Worm (Caenorhabditis elegans) whole organism, L1 larva: Measurements from ENCODE around the gene C06B3.6.

Source experiments
- F16B12.6 ChIP-seq: fragments of 150-350 bp; optimal IDR thresholded peaks from 2 replicates; lab custom pipeline; 2014; ENCODE audit warnings: missing biosample characterization, missing genetic modification characterization
- ces-1 ChIP-seq: fragments of 150-350 bp; optimal IDR thresholded peaks from 2 replicates; lab custom pipeline; 2014; ENCODE audit warnings: missing biosample characterization, missing genetic modification reagents, missing genetic modification characterization
- fos-1 ChIP-seq: fragments of 150-350 bp; optimal IDR thresholded peaks from 2 replicates; lab custom pipeline; 2014; ENCODE audit warnings: missing biosample characterization, missing genetic modification characterization
- grh-1 ChIP-seq: fragments of 200-800 bp; sonication (Bioruptor generic); IDR thresholded peaks from 2 replicates; pipeline ENCODE4 v1.3.6; 2022; ENCODE audit warnings: missing genetic modification reagents, missing genetic modification characterization, missing compliant biosample characterization
- lin-15B ChIP-seq: fragments of 150-350 bp; sonication (generic microtip); optimal IDR thresholded peaks from 3 replicates; lab custom pipeline; 2014; ENCODE audit warnings: missing biosample characterization, missing genetic modification characterization
- mep-1 ChIP-seq: fragments of 150-350 bp; optimal IDR thresholded peaks from 2 replicates; lab custom pipeline; 2014; ENCODE audit warnings: missing biosample characterization, missing genetic modification characterization
- skn-1 ChIP-seq: fragments of 150-350 bp; optimal IDR thresholded peaks from 2 replicates; lab custom pipeline; 2014; ENCODE audit warnings: missing biosample characterization, missing genetic modification characterization
- snu-23 ChIP-seq: sonication (generic microtip); optimal IDR thresholded peaks from 2 replicates; lab custom pipeline; 2016; ENCODE audit warnings: missing genetic modification characterization, missing compliant biosample characterization
- ztf-11 ChIP-seq, 2 experiments: sonication (generic microtip); optimal IDR thresholded peaks; 2 replicates each; lab custom pipeline; 2016 to 2017; ENCODE audit warnings: missing genetic modification characterization in 2 of 2, missing biosample characterization in 1 of 2, missing compliant biosample characterization in 1 of 2

- TF ChIP-seq ztf-11 (tag; optimal IDR thresholded peaks at IDR 0.05; lab: Kevin White, UChicago) (no peak), lin-15B (tag; lab: Kevin White, UChicago) (no peak), fos-1 (tag; lab: Kevin White, UChicago) (no peak), F16B12.6 (tag; lab: Kevin White, UChicago) (no peak), skn-1 (tag; lab: Kevin White, UChicago) (no peak), ces-1 (GFP tag; lab: Kevin White, UChicago) (no peak), snu-23 (GFP tag; lab: Kevin White, UChicago) (no peak), mep-1 (tag; lab: Kevin White, UChicago) (no peak), grh-1 (GFP tag; lab: Robert Waterston, UW) (no peak)
These were observed 22.5 kb upstream of the C06B3.6 start, which contains the start of gene C06B3.16 for ce11 chrV:13931225-13931624.
